Worm (Caenorhabditis elegans) whole organism, early embryonic: ENCODE results near the gene F31F7.1.

Experiments
- ama-1 ChIP-seq: fragments of 150-350 bp; optimal IDR thresholded peaks from 2 replicates; lab custom pipeline; 2014
- scrt-1 ChIP-seq: fragments of 200-800 bp; sonication (Bioruptor generic); IDR thresholded peaks from 2 replicates; pipeline ENCODE4 v1.3.6; 2022; ENCODE audit warnings: missing genetic modification characterization, missing compliant biosample characterization

DNA sequence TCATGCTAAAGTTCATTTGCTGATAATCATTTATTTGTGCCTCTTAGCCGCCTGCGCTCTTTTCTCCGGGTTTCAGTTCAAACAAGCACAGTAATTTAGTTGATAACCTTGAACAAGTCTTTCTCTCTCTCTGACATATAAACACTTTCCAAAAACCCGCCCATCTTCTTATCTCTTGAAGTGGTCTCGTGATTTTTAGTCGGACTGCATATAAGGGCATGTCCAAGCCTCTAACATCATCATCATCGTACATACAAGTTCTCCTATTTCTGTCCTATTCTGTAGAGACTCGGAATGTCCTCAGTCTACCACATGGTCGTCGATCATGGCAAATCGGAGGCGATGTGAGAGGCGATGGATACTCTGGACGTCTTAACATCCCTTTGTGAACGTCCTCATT, at the start of gene F31F7.1:
- TF ChIP-seq scrt-1 (GFP tag; lab: Robert Waterston, UW) (no peak), ama-1 (lab: Kevin White, UChicago) (no peak)
